Fruit fly (Drosophila melanogaster): ENCODE measurements around the gene Tom.

Tom gene

dm6 chr3L:15007271-15007948, 38.3 kb downstream of the Tom start (continued):
- TF ChIP-seq Hr39 (GFP tag; optimal IDR thresholded peaks at IDR 0.05) (no peak), CG4318 (GFP tag; optimal IDR thresholded peaks at IDR 0.05) (no peak), Blimp-1 (GFP tag; optimal IDR thresholded peaks at IDR 0.05) (no peak), CG11294 (GFP tag; IDR thresholded peaks at IDR 0.05) (no peak), Sox14 (GFP tag; optimal IDR thresholded peaks at IDR 0.05) (peak; percentile 20), CG10669 (GFP tag; optimal IDR thresholded peaks at IDR 0.05) (peak; percentile 16), Sox102F (GFP tag; optimal IDR thresholded peaks at IDR 0.05) (peak; percentile 17), CG8119 (GFP tag; IDR thresholded peaks at IDR 0.05) (peak; percentile 59), CG6163 (GFP tag; IDR thresholded peaks at IDR 0.05) (peak; percentile 56; the same call in 2 of the 3 replicates), salr (GFP tag; optimal IDR thresholded peaks at IDR 0.05) (no peak), CG10631 (GFP tag; optimal IDR thresholded peaks at IDR 0.05) (peak; percentile 15), net (GFP tag; optimal IDR thresholded peaks at IDR 0.05) (peak; percentile 6), Ets96B (tag; optimal IDR thresholded peaks at IDR 0.05) (peak; percentile 45), dac (GFP tag; optimal IDR thresholded peaks at IDR 0.05) (no peak), dsx (GFP tag; optimal IDR thresholded peaks at IDR 0.05; ENCODE audit: poor library complexity, severe bottlenecking) (peak; percentile 8), Eip75B (GFP tag; optimal IDR thresholded peaks at IDR 0.05) (peak; percentile 28), CG3032 (tag; optimal IDR thresholded peaks at IDR 0.05) (peak; percentile 21)

- TF ChIP-seq Ets96B (tag; optimal IDR thresholded peaks at IDR 0.05) (no peak), CG6854 (GFP tag; optimal IDR thresholded peaks at IDR 0.05) (no peak), dac (GFP tag; optimal IDR thresholded peaks at IDR 0.05) (peak; percentile 4), achi (GFP tag; optimal IDR thresholded peaks at IDR 0.05) (peak; percentile 3), Ets21C (GFP tag; optimal IDR thresholded peaks at IDR 0.05) (no peak), OdsH (GFP tag; optimal IDR thresholded peaks at IDR 0.05) (peak; percentile 7), CG31627 (GFP tag; optimal IDR thresholded peaks at IDR 0.05) (no peak), CG32006 (GFP tag; optimal IDR thresholded peaks at IDR 0.05) (peak; percentile 37), CG8119 (GFP tag; IDR thresholded peaks at IDR 0.05) (peak; percentile 30; the same call in 1 of the 3 replicates), CG10631 (GFP tag; optimal IDR thresholded peaks at IDR 0.05) (peak; percentile 30), CG6163 (GFP tag; IDR thresholded peaks at IDR 0.05) (peak; percentile 49; the same call in 1 of the 3 replicates), Eip93F (GFP tag; optimal IDR thresholded peaks at IDR 0.05) (no peak), Sox102F (GFP tag; optimal IDR thresholded peaks at IDR 0.05) (no peak), CG3032 (tag; optimal IDR thresholded peaks at IDR 0.05) (no peak), Gug (GFP tag; IDR thresholded peaks at IDR 0.05) (peak; percentile 43; the same call in 1 of the 2 replicates), Hr4 (GFP tag; optimal IDR thresholded peaks at IDR 0.05) (peak; percentile 22), Eip78C (GFP tag) (peak; percentile 62), esn (GFP tag; optimal IDR thresholded peaks at IDR 0.05) (no peak), Sox15 (GFP tag; optimal IDR thresholded peaks at IDR 0.05) (no peak), spab (GFP tag; optimal IDR thresholded peaks at IDR 0.05) (no peak), topi (GFP tag; optimal IDR thresholded peaks at IDR 0.05) (no peak), Smox (GFP tag; optimal IDR thresholded peaks at IDR 0.05) (no peak), eg (GFP tag; IDR thresholded peaks at IDR 0.05) (peak; percentile 64; the same call in 2 of the 3 replicates), CG15336 (GFP tag; IDR thresholded peaks at IDR 0.05) (peak; percentile 68), CG3919 (GFP tag; optimal IDR thresholded peaks at IDR 0.05) (no peak)
Observed at dm6 chr3L:15009681-15010080, 40.5 kb downstream of the Tom start.

dm6 chr3L:15010601-15011000, 41.5 kb downstream of the Tom start:
- TF ChIP-seq CG6808 (GFP tag; optimal IDR thresholded peaks at IDR 0.05) (no peak), Sox15 (GFP tag; optimal IDR thresholded peaks at IDR 0.05) (no peak), ss (GFP tag; optimal IDR thresholded peaks at IDR 0.05) (no peak), Hr4 (GFP tag; optimal IDR thresholded peaks at IDR 0.05) (no peak), Gug (GFP tag; IDR thresholded peaks at IDR 0.05) (no peak), CG6163 (GFP tag; IDR thresholded peaks at IDR 0.05) (no peak), Blimp-1 (GFP tag; optimal IDR thresholded peaks at IDR 0.05) (peak; percentile 92), Eip78C (GFP tag) (peak; percentile 27), achi (GFP tag; optimal IDR thresholded peaks at IDR 0.05) (no peak)

Data from whole organism, prepupa.